Worm (Caenorhabditis elegans): ENCODE results near the gene acly-1.
A peak's percentile ranks its signal among the peaks of the same experiment; 100 is the strongest.

acly-1 gene

DNA sequence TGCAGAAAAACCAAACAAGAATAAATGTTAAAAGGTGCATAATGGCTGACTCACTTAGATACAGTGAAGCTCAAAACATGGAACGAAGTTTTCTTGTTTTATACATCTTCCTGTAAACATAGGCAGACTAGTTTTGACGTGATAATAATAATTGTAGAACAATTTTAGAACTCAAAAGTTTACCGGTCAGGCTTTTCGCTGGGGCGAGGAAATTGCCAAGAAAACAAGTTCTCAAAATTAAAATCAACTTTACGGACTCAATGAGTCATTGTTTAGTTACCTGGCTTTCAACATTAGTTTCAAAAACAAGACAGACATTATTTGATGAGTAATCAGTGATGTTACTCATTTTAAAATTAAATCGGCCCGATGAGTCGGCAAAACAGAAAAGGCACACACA, 6.5 kb upstream of the acly-1 start, which contains the start of gene D1005.5:
Gene D1005.5, minus strand, starts transcription at position 101 of the 400 bp plus-strand sequence.
- no peak for TF ChIP-seq ceh-48 (tag; optimal IDR thresholded peaks at IDR 0.05)

DNA sequence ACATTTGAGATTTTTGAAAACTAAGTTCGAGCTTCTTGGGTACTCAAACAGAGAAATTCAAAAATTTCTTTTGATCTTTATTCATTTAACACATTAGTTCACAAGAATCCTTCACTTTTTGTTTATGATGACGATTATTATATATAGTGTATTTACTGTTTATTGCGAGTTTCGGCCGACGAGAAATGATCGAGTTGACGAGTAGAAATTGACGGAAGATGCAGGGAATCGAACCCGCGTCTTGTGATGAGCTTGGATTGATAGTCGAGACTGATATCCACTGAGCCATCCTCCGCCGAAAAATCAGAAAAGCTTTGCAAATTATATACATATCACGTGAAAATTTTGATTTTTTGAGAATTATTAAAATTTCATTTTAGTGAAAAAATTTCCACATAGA, 5.5 kb upstream of the acly-1 start:
- TF ChIP-seq ztf-16 (tag; optimal IDR thresholded peaks at IDR 0.05), result no peak
- no peak for TF ChIP-seq ets-4 (tag; optimal IDR thresholded peaks at IDR 0.05)
- TF ChIP-seq ceh-45 (GFP tag; IDR thresholded peaks at IDR 0.05), result no peak
- no peak for TF ChIP-seq ceh-9 (tag; optimal IDR thresholded peaks at IDR 0.05)
- TF ChIP-seq pag-3 (tag; optimal IDR thresholded peaks at IDR 0.05; ENCODE audit: borderline replicate concordance), result no peak
- no peak for TF ChIP-seq pha-4 (tag; optimal IDR thresholded peaks at IDR 0.05)
- TF ChIP-seq fkh-6 (tag; optimal IDR thresholded peaks at IDR 0.05), result no peak
- no peak for TF ChIP-seq lin-11 (tag; optimal IDR thresholded peaks at IDR 0.05)
- no peak for TF ChIP-seq gmeb-2 (tag; optimal IDR thresholded peaks at IDR 0.05)
- no peak for TF ChIP-seq sox-4 (tag; optimal IDR thresholded peaks at IDR 0.05)
- no peak for TF ChIP-seq pha-2 (tag; optimal IDR thresholded peaks at IDR 0.05)
- TF ChIP-seq unc-86 (tag; optimal IDR thresholded peaks at IDR 0.05), result no peak
- no peak for TF ChIP-seq F13H6.1 (tag; optimal IDR thresholded peaks at IDR 0.05)
- no peak for TF ChIP-seq nhr-11 (tag; optimal IDR thresholded peaks at IDR 0.05)
- TF ChIP-seq T23F11.4 (GFP tag; optimal IDR thresholded peaks at IDR 0.05), result no peak
- no peak for TF ChIP-seq ceh-19 (GFP tag; optimal IDR thresholded peaks at IDR 0.05)
- TF ChIP-seq nhr-232 (tag; optimal IDR thresholded peaks at IDR 0.05), result no peak
- TF ChIP-seq unc-3 (GFP tag; conservative IDR thresholded peaks at IDR 0.05), result no peak
- TF ChIP-seq unc-3 (tag; optimal IDR thresholded peaks at IDR 0.05), result no peak
- no peak for TF ChIP-seq ceh-2 (tag; optimal IDR thresholded peaks at IDR 0.05)
- TF ChIP-seq syd-9 (tag; optimal IDR thresholded peaks at IDR 0.05), result no peak

DNA sequence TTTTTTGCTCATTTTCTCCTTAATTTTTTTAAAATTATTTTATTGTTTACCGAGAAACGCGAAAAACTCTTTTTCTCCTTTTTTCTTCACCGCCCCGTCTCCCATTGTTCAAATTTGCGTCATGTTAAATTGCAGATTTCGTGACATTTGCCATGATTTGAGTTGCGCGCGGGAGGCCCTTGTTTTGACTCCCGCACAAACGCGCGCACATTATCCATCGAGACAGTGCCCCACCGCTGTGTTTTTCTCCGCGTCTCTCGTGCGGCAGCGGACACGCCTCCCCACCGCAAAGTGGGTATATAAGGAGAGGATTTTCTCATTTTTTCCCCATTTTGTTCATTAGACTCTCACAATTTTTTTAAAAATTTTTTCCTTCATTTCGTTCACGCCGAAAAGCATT, 3.3 kb upstream of the acly-1 start:
- no peak for TF ChIP-seq C38D4.7 (GFP tag; optimal IDR thresholded peaks at IDR 0.05)
- TF ChIP-seq elt-4 (tag; optimal IDR thresholded peaks at IDR 0.05), result no peak
- peak; percentile 4 for TF ChIP-seq sdc-2 (tag; optimal IDR thresholded peaks at IDR 0.05)
- TF ChIP-seq lim-6 (tag; optimal IDR thresholded peaks at IDR 0.05), result no peak
- TF ChIP-seq fkh-10 (GFP tag; optimal IDR thresholded peaks at IDR 0.05), result no peak
- TF ChIP-seq ceh-30 (tag; optimal IDR thresholded peaks at IDR 0.05), result no peak

- no peak for TF ChIP-seq ceh-6 (GFP tag; optimal IDR thresholded peaks at IDR 0.05)
- TF ChIP-seq elt-2 (tag; optimal IDR thresholded peaks at IDR 0.05), result peak; percentile 98
Measured at ce11 chrX:1477932-1478331, 1.4 kb upstream of the acly-1 start.

DNA sequence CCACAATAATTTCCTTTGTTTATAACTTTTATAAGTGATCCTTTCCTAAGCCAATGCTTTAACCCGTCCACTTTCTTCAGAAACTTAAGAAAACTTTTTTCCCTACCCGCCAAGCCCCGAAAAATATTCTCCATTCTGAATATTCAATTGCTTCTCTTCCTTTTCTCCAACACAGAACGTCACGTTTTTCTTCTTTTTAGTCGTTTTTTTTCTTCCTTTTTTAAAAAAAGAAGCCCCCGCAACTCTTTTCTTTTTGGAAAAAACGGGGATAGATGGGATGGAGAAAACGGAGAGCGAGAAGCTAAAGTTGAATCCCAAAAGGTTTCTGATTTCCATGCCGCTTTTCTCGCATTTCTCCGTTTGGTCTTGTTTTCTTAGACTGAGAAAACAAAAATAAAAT, 773 bp upstream of the acly-1 start:
- TF ChIP-seq mec-3 (tag; optimal IDR thresholded peaks at IDR 0.05; ENCODE audit: borderline replicate concordance), result no peak
- TF ChIP-seq pha-2 (tag; optimal IDR thresholded peaks at IDR 0.05), result no peak
- TF ChIP-seq hlh-8 (tag; optimal IDR thresholded peaks at IDR 0.05), result no peak
- peak; percentile 18 for TF ChIP-seq unc-42 (tag; optimal IDR thresholded peaks at IDR 0.05)

ce11 chrX:1479637-1480036, 295 bp downstream of the acly-1 start:
- no peak for TF ChIP-seq elt-4 (tag; optimal IDR thresholded peaks at IDR 0.05)
- no peak for TF ChIP-seq ceh-24 (tag; optimal IDR thresholded peaks at IDR 0.05)
- TF ChIP-seq unc-55 (GFP tag; optimal IDR thresholded peaks at IDR 0.05), result no peak
- no peak for TF ChIP-seq pag-3 (tag; optimal IDR thresholded peaks at IDR 0.05; ENCODE audit: borderline replicate concordance)
- TF ChIP-seq zip-5 (tag; optimal IDR thresholded peaks at IDR 0.05), result no peak
- TF ChIP-seq ceh-22 (tag; optimal IDR thresholded peaks at IDR 0.05), result no peak
